Fruit fly (Drosophila melanogaster) whole organism, embryonic: Measurements from ENCODE around the gene Nthl1.
A peak's percentile ranks its signal among the peaks of the same experiment; 100 is the strongest.

Experiments used
- Atf3 ChIP-seq: fragments of 200-800 bp; sonication (Bioruptor generic); optimal IDR thresholded peaks from 3 replicates; lab custom pipeline; 2016; ENCODE audit warnings: missing biosample characterization, missing genetic modification characterization
- B-H1 ChIP-seq: fragments of 200-800 bp; sonication (Bioruptor generic); IDR thresholded peaks from 3 replicates; pipeline ENCODE4 v1.3.6; 2022; ENCODE audit warnings: missing biosample characterization, missing genetic modification characterization
- C15 ChIP-seq: fragments of 200-800 bp; sonication (Bioruptor generic); IDR thresholded peaks from 3 replicates; pipeline ENCODE4 v1.3.6; 2022; ENCODE audit warnings: missing biosample characterization, missing genetic modification characterization
- CG10209 ChIP-seq: fragments of 200-800 bp; sonication (Bioruptor generic); optimal IDR thresholded peaks from 3 replicates; lab custom pipeline; 2017; ENCODE audit warnings: missing biosample characterization, mild to moderate bottlenecking, missing genetic modification characterization, missing genetic modification reagents
- CG10959 ChIP-seq: fragments of 200-800 bp; sonication (Bioruptor generic); IDR thresholded peaks from 2 replicates; pipeline ENCODE4 v1.3.6; 2022; ENCODE audit warnings: missing biosample characterization, missing genetic modification characterization
- CG11247 ChIP-seq: fragments of 200-800 bp; sonication (Bioruptor generic); IDR thresholded peaks from 2 replicates; pipeline ENCODE4 v1.3.6; 2022; ENCODE audit warnings: missing biosample characterization, missing genetic modification characterization
- CG18764 ChIP-seq: fragments of 200-800 bp; sonication (Bioruptor generic); optimal IDR thresholded peaks from 3 replicates; lab custom pipeline; 2016; ENCODE audit warnings: missing biosample characterization, missing genetic modification characterization
- CG2116 ChIP-seq: fragments of 200-800 bp; sonication (Bioruptor generic); optimal IDR thresholded peaks from 3 replicates; lab custom pipeline; 2018; ENCODE audit warnings: missing biosample characterization, mild to moderate bottlenecking, missing genetic modification characterization
- CG3163 ChIP-seq: fragments of 200-800 bp; sonication (Bioruptor generic); optimal IDR thresholded peaks from 3 replicates; lab custom pipeline; 2016; ENCODE audit warnings: missing biosample characterization, missing genetic modification characterization
- CG33557 ChIP-seq: fragments of 200-800 bp; sonication (Bioruptor generic); optimal IDR thresholded peaks from 2 replicates; lab custom pipeline; 2019; ENCODE audit warnings: missing biosample characterization, mild to moderate bottlenecking, missing genetic modification characterization, moderate library complexity
- CG3407 ChIP-seq: fragments of 200-800 bp; sonication (Bioruptor generic); optimal IDR thresholded peaks from 2 replicates; lab custom pipeline; 2018; ENCODE audit warnings: missing biosample characterization, mild to moderate bottlenecking, missing genetic modification characterization
- CG4730 ChIP-seq: fragments of 200-800 bp; sonication (Bioruptor generic); IDR thresholded peaks from 2 replicates; pipeline ENCODE4 v1.3.6; 2022; ENCODE audit warnings: missing biosample characterization, missing genetic modification characterization
- CG6683 ChIP-seq: fragments of 200-800 bp; sonication (Bioruptor generic); optimal IDR thresholded peaks from 2 replicates; lab custom pipeline; 2017; ENCODE audit warnings: missing biosample characterization, mild to moderate bottlenecking, missing genetic modification characterization, missing genetic modification reagents
- CG8290 ChIP-seq, 3 experiments: fragments of 200-800 bp; sonication (Bioruptor generic); optimal IDR thresholded peaks; 2 replicates each; lab custom pipeline; 2016 to 2019; ENCODE audit warnings: missing biosample characterization in 3 of 3, missing genetic modification characterization in 3 of 3, mild to moderate bottlenecking in 2 of 3, moderate library complexity in 1 of 3
- CG8388 ChIP-seq: fragments of 200-800 bp; sonication (Bioruptor generic); optimal IDR thresholded peaks from 2 replicates; lab custom pipeline; 2019; ENCODE audit warnings: missing biosample characterization, mild to moderate bottlenecking, missing genetic modification characterization, moderate library complexity
- CG8924 ChIP-seq: fragments of 200-800 bp; optimal IDR thresholded peaks from 3 replicates; lab custom pipeline; 2019; ENCODE audit warnings: missing biosample characterization, mild to moderate bottlenecking, missing genetic modification characterization, moderate library complexity
- CG8944 ChIP-seq: fragments of 200-800 bp; sonication (Bioruptor generic); optimal IDR thresholded peaks from 3 replicates; lab custom pipeline; 2016; ENCODE audit warnings: missing biosample characterization, missing genetic modification characterization
- CG9817 ChIP-seq: fragments of 200-800 bp; sonication (Bioruptor generic); optimal IDR thresholded peaks from 2 replicates; lab custom pipeline; 2018; ENCODE audit warnings: missing biosample characterization, mild to moderate bottlenecking, missing genetic modification characterization, moderate library complexity
- Camta ChIP-seq: fragments of 200-800 bp; sonication (Bioruptor generic); optimal IDR thresholded peaks from 2 replicates; lab custom pipeline; 2016; ENCODE audit warnings: missing biosample characterization, missing genetic modification characterization
- D19A ChIP-seq: fragments of 200-800 bp; optimal IDR thresholded peaks from 3 replicates; lab custom pipeline; 2019; ENCODE audit warnings: missing biosample characterization, mild to moderate bottlenecking, missing genetic modification characterization, moderate library complexity
- D19B ChIP-seq: fragments of 200-800 bp; sonication (Bioruptor generic); optimal IDR thresholded peaks from 2 replicates; lab custom pipeline; 2017; ENCODE audit warnings: missing biosample characterization, mild to moderate bottlenecking, missing genetic modification characterization
- Ets65A ChIP-seq: fragments of 200-800 bp; sonication (Bioruptor generic); peaks from one replicate; lab custom pipeline; 2016; ENCODE audit warnings: missing biosample characterization, missing genetic modification characterization
- Fer3 ChIP-seq: fragments of 200-800 bp; sonication (Bioruptor generic); optimal IDR thresholded peaks from 2 replicates; lab custom pipeline; 2018; ENCODE audit warnings: missing biosample characterization, mild to moderate bottlenecking, missing genetic modification characterization, moderate library complexity
- GATAe ChIP-seq: fragments of 200-800 bp; sonication (Bioruptor generic); conservative IDR thresholded peaks from 2 replicates; pipeline ENCODE4 v1.3.6; 2022; ENCODE audit warnings: missing biosample characterization, missing genetic modification characterization
- Hsf ChIP-seq: fragments of 200-800 bp; sonication (Bioruptor generic); optimal IDR thresholded peaks from 3 replicates; lab custom pipeline; 2016; ENCODE audit warnings: missing biosample characterization, missing genetic modification characterization
- Nf-YC ChIP-seq: fragments of 200-800 bp; optimal IDR thresholded peaks from 3 replicates; lab custom pipeline; 2019; ENCODE audit warnings: missing biosample characterization, mild to moderate bottlenecking, missing genetic modification characterization, moderate library complexity
- Poxn ChIP-seq: fragments of 200-800 bp; sonication (Bioruptor generic); IDR thresholded peaks from 2 replicates; pipeline ENCODE4 v1.3.6; 2022; ENCODE audit warnings: missing biosample characterization, missing genetic modification characterization
- al ChIP-seq: fragments of 200-800 bp; sonication (Bioruptor generic); IDR thresholded peaks from 2 replicates; pipeline ENCODE4 v1.3.6; 2022; ENCODE audit warnings: missing biosample characterization, missing genetic modification characterization
- cg ChIP-seq: fragments of 200-800 bp; sonication (Bioruptor generic); optimal IDR thresholded peaks from 3 replicates; lab custom pipeline; 2019; ENCODE audit warnings: missing biosample characterization, mild to moderate bottlenecking, missing genetic modification characterization, moderate library complexity
- chinmo ChIP-seq: fragments of 200-800 bp; sonication (Bioruptor generic); IDR thresholded peaks from 4 replicates; pipeline ENCODE4 v1.3.6; 2022; ENCODE audit warnings: missing biosample characterization, missing genetic modification characterization; ENCODE audit not compliant: partially characterized antibody
- crc ChIP-seq: fragments of 200-800 bp; sonication (Bioruptor generic); optimal IDR thresholded peaks from 2 replicates; lab custom pipeline; 2016; ENCODE audit warnings: missing biosample characterization, missing genetic modification characterization
- croc ChIP-seq: fragments of 200-800 bp; sonication (Bioruptor generic); conservative IDR thresholded peaks from 3 replicates; pipeline ENCODE4 v1.3.6; 2022; ENCODE audit warnings: missing biosample characterization, missing genetic modification characterization
- danr ChIP-seq: fragments of 200-800 bp; sonication (Bioruptor generic); IDR thresholded peaks from 2 replicates; pipeline ENCODE4 v1.3.6; 2022; ENCODE audit warnings: missing biosample characterization, missing genetic modification characterization
- disco-r ChIP-seq: fragments of 200-800 bp; sonication (Bioruptor generic); optimal IDR thresholded peaks from 2 replicates; lab custom pipeline; 2016; ENCODE audit warnings: missing biosample characterization, missing genetic modification characterization
- eve ChIP-seq, 2 experiments: fragments of >200 bp; optimal IDR thresholded peaks; 2 replicates each; lab custom pipeline; 2017; ENCODE audit warnings: missing biosample characterization in 2 of 2, missing genetic modification characterization in 2 of 2
- exex ChIP-seq: fragments of 200-800 bp; sonication (Bioruptor generic); optimal IDR thresholded peaks from 4 replicates; lab custom pipeline; 2018; ENCODE audit warnings: missing biosample characterization, mild to moderate bottlenecking, missing genetic modification characterization, moderate library complexity
- hkb ChIP-seq, 2 experiments: fragments of 200-800 bp in 1 of 2; fragments of >200 bp in 1 of 2; sonication (Bioruptor generic) in 1 of 2; IDR thresholded peaks in 1 of 2; optimal IDR thresholded peaks in 1 of 2; 2 replicates each; pipeline versions ENCODE4 v1.3.6 to Lab custom; 2017 to 2022; ENCODE audit warnings: missing biosample characterization in 1 of 2, missing genetic modification characterization in 1 of 2
- knrl ChIP-seq: fragments of 200-800 bp; sonication (Bioruptor generic); IDR thresholded peaks from 3 replicates; pipeline ENCODE4 v1.3.6; 2022; ENCODE audit warnings: missing biosample characterization, missing genetic modification characterization; ENCODE audit not compliant: partially characterized antibody
- lab ChIP-seq: fragments of 200-800 bp; sonication (Bioruptor generic); optimal IDR thresholded peaks from 3 replicates; lab custom pipeline; 2017; ENCODE audit warnings: missing biosample characterization, missing genetic modification characterization, mild to moderate bottlenecking, moderate library complexity, missing genetic modification reagents
- mirr ChIP-seq: fragments of 200-800 bp; sonication (Bioruptor generic); optimal IDR thresholded peaks from 3 replicates; lab custom pipeline; 2018; ENCODE audit warnings: missing biosample characterization, mild to moderate bottlenecking, missing genetic modification characterization
- pita ChIP-seq: fragments of 200-800 bp; sonication (Bioruptor generic); optimal IDR thresholded peaks from 2 replicates; lab custom pipeline; 2017; ENCODE audit warnings: missing biosample characterization, mild to moderate bottlenecking, missing genetic modification characterization
- ranshi ChIP-seq: fragments of 200-800 bp; sonication (Bioruptor generic); IDR thresholded peaks from 2 replicates; pipeline ENCODE4 v1.3.6; 2022; ENCODE audit warnings: missing biosample characterization, missing genetic modification characterization
- sqz ChIP-seq: fragments of 200-800 bp; sonication (Bioruptor generic); optimal IDR thresholded peaks from 3 replicates; lab custom pipeline; 2018; ENCODE audit warnings: missing biosample characterization, mild to moderate bottlenecking, missing genetic modification characterization
- ttk ChIP-seq: fragments of 200-800 bp; sonication (Bioruptor generic); IDR thresholded peaks from 2 replicates; pipeline ENCODE4 v2.1.2; 2022; ENCODE audit warnings: missing biosample characterization, missing genetic modification characterization
- vnd ChIP-seq: fragments of 200-800 bp; sonication (Bioruptor generic); IDR thresholded peaks from 3 replicates; pipeline ENCODE4 v1.3.6; 2022; ENCODE audit warnings: missing biosample characterization, missing genetic modification characterization; ENCODE audit not compliant: partially characterized antibody
- wdn ChIP-seq: fragments of 200-800 bp; sonication (Bioruptor generic); IDR thresholded peaks from 2 replicates; pipeline ENCODE4 v1.3.6; 2022; ENCODE audit warnings: missing biosample characterization, missing genetic modification characterization
- zf30C ChIP-seq: fragments of 200-800 bp; sonication (Bioruptor generic); optimal IDR thresholded peaks from 3 replicates; lab custom pipeline; 2018; ENCODE audit warnings: missing biosample characterization, mild to moderate bottlenecking, missing genetic modification characterization
- zfh1 ChIP-seq: fragments of 200-800 bp; sonication (Bioruptor generic); IDR thresholded peaks from 3 replicates; pipeline ENCODE4 v1.3.6; 2022; ENCODE audit warnings: missing biosample characterization, missing genetic modification characterization

Gene Nthl1

dm6 chr2L:20971659-20972314 lies 44.1 kb upstream of the Nthl1 start (continued):
- TF ChIP-seq CG3407 (GFP tag; lab: Kevin White, UChicago) (no peak), croc (GFP tag; lab: Robert Waterston, UW) (no peak), sqz (GFP tag; lab: Kevin White, UChicago) (peak; percentile 38), eve (GFP tag; optimal IDR thresholded peaks at IDR 0.05; lab: Kevin White, UChicago) (peak in 1 of 2 experiments; percentile 27), mirr (no peak), wdn (GFP tag; lab: Robert Waterston, UW) (no peak)

dm6 chr2L:20970792-20971191 lies 43.1 kb upstream of the Nthl1 start:
- TF ChIP-seq Camta (GFP tag; lab: Kevin White, UChicago) (no peak), B-H1 (GFP tag; lab: Robert Waterston, UW) (no peak), C15 (no peak), chinmo (peak; percentile 74; the same call in 1 of the 4 replicates), Poxn (GFP tag; lab: Robert Waterston, UW) (no peak), CG8924 (no peak), lab (GFP tag; lab: Kevin White, UChicago) (peak; percentile 8), CG2116 (GFP tag; lab: Kevin White, UChicago) (no peak), Hsf (GFP tag; lab: Kevin White, UChicago) (no peak), vnd (GFP tag; lab: Robert Waterston, UW) (no peak), Fer3 (tag; lab: Kevin White, UChicago) (no peak), cg (GFP tag; lab: Kevin White, UChicago) (peak; percentile 67), CG10959 (GFP tag; lab: Robert Waterston, UW) (no peak), CG33557 (GFP tag; lab: Kevin White, UChicago) (no peak), CG8388 (GFP tag; lab: Kevin White, UChicago) (no peak), D19A (no peak), CG10209 (GFP tag; lab: Kevin White, UChicago) (no peak), CG6683 (GFP tag; lab: Kevin White, UChicago) (no peak), knrl (no peak), Nf-YC (tag; lab: Kevin White, UChicago) (no peak), Ets65A (GFP tag; lab: Kevin White, UChicago) (peak; percentile 81), zf30C (GFP tag; lab: Kevin White, UChicago) (no peak), hkb (optimal IDR thresholded peaks at IDR 0.05; lab: Kevin White, UChicago) (no peak), hkb (GFP tag; IDR thresholded peaks at IDR 0.05; lab: Robert Waterston, UW) (no peak), exex (no peak), D19B (GFP tag; lab: Kevin White, UChicago) (no peak), CG18764 (GFP tag; lab: Kevin White, UChicago) (no peak), CG3163 (no peak), CG8944 (GFP tag; lab: Kevin White, UChicago) (no peak), al (GFP tag; lab: Robert Waterston, UW) (no peak), danr (no peak), disco-r (GFP tag; lab: Kevin White, UChicago) (no peak), CG9817 (tag; lab: Kevin White, UChicago) (no peak), ranshi (GFP tag; lab: Robert Waterston, UW) (no peak), Atf3 (GFP tag; lab: Kevin White, UChicago) (no peak), CG11247 (GFP tag; lab: Robert Waterston, UW) (no peak), crc (GFP tag; lab: Kevin White, UChicago) (no peak), pita (no peak), ttk (GFP tag; lab: Robert Waterston, UW) (no peak), zfh1 (GFP tag; lab: Robert Waterston, UW) (no peak), CG8290 (GFP tag; optimal IDR thresholded peaks at IDR 0.05; lab: Kevin White, UChicago) (no peak), CG8290 (tag; optimal IDR thresholded peaks at IDR 0.05; lab: Kevin White, UChicago) (peak in 1 of 2 experiments; percentile 27), GATAe (GFP tag; lab: Robert Waterston, UW) (no peak), CG4730 (GFP tag; lab: Robert Waterston, UW) (no peak)
